Fruit fly (Drosophila melanogaster) whole organism, pupa: ENCODE results near the gene CAHbeta.
A peak's percentile ranks its signal among the peaks of the same experiment; 100 is the strongest.

Experiments used
- CG32121 ChIP-seq: fragments of 200-800 bp; sonication (Bioruptor generic); IDR thresholded peaks from 2 replicates; pipeline ENCODE4 v1.3.6; 2022; ENCODE audit warnings: missing biosample characterization, missing genetic modification characterization
- EcR ChIP-seq: fragments of 200-800 bp; sonication (Bioruptor generic); optimal IDR thresholded peaks from 3 replicates; lab custom pipeline; 2019; ENCODE audit warnings: missing biosample characterization, missing genetic modification characterization, mild to moderate bottlenecking, moderate library complexity, missing genetic modification reagents
- Pif1B ChIP-seq: fragments of 200-800 bp; sonication (Bioruptor generic); optimal IDR thresholded peaks from 3 replicates; lab custom pipeline; 2016; ENCODE audit warnings: missing biosample characterization, missing genetic modification characterization
- Snoo ChIP-seq: fragments of 200-800 bp; sonication (Bioruptor generic); optimal IDR thresholded peaks from 3 replicates; lab custom pipeline; 2017; ENCODE audit warnings: missing biosample characterization, mild to moderate bottlenecking, missing genetic modification characterization, inconsistent platforms

DNA sequence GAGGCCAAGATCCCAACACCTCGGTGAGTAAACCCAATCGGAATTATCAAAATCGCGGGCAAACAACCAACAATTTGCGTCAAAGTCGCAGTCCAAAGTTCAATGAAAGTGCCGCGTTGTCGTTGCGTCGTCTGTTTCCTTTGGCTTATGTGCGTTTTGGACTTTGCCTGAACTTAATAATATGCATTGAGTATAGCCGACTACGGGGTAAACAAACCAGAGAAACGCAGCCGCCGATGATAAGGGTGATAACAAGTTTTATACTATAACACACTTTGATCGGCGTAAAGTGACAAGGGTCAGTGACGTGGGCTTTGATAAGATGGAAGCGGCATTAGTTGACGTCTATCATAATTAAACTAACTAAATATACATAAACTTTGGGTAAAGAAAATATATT is 40.9 kb upstream of the CAHbeta start:
- TF ChIP-seq Pif1B (peak; percentile 59), CG32121 (peak; percentile 40), Snoo (tag; lab: Kevin White, UChicago) (peak; percentile 34), EcR (GFP tag; lab: Kevin White, UChicago) (peak; percentile 81)
